Fruit fly (Drosophila melanogaster): ENCODE data around the gene 14-3-3epsilon.

dm6 chr3R:18266665-18267064 is 24.3 kb downstream of the 14-3-3epsilon start:
- no peak for TF ChIP-seq CG6276 (GFP tag; optimal IDR thresholded peaks at IDR 0.05)
- TF ChIP-seq CG11294 (GFP tag; IDR thresholded peaks at IDR 0.05): no peak
- no peak for TF ChIP-seq Lpt (GFP tag; optimal IDR thresholded peaks at IDR 0.05)
- TF ChIP-seq CG16779 (tag; optimal IDR thresholded peaks at IDR 0.05): no peak
- no peak for TF ChIP-seq Gug (GFP tag; IDR thresholded peaks at IDR 0.05)
- TF ChIP-seq CG11902 (GFP tag; optimal IDR thresholded peaks at IDR 0.05): no peak
- no peak for TF ChIP-seq lz (GFP tag; optimal IDR thresholded peaks at IDR 0.05)
- TF ChIP-seq pdm3 (GFP tag; optimal IDR thresholded peaks at IDR 0.05): no peak
- no peak for TF ChIP-seq Eip93F (GFP tag; optimal IDR thresholded peaks at IDR 0.05)
- no peak for TF ChIP-seq Ets21C (GFP tag; optimal IDR thresholded peaks at IDR 0.05)

All from whole organism, prepupa.